Worm (Caenorhabditis elegans): ENCODE data around the gene F31D4.8.

F31D4.8 gene

ce11 chrV:20831867-20832266, 36.4 kb downstream of the F31D4.8 start:
- TF ChIP-seq unc-55 (GFP tag; optimal IDR thresholded peaks at IDR 0.05) (no peak), ceh-45 (GFP tag; IDR thresholded peaks at IDR 0.05) (no peak), mec-3 (tag; optimal IDR thresholded peaks at IDR 0.05; ENCODE audit: borderline replicate concordance) (no peak), elt-2 (tag; optimal IDR thresholded peaks at IDR 0.05) (peak; percentile 18), rnt-1 (tag; optimal IDR thresholded peaks at IDR 0.05) (no peak), npax-4 (tag; optimal IDR thresholded peaks at IDR 0.05) (no peak), ceh-48 (tag; optimal IDR thresholded peaks at IDR 0.05) (no peak)

- TF ChIP-seq unc-42 (tag; optimal IDR thresholded peaks at IDR 0.05), result no peak
- TF ChIP-seq fkh-10 (GFP tag; optimal IDR thresholded peaks at IDR 0.05), result no peak
- TF ChIP-seq che-1 (tag; optimal IDR thresholded peaks at IDR 0.05), result no peak
- TF ChIP-seq ceh-6 (GFP tag; optimal IDR thresholded peaks at IDR 0.05), result no peak
- no peak for TF ChIP-seq lin-11 (tag; optimal IDR thresholded peaks at IDR 0.05)
- TF ChIP-seq hlh-30 (tag; optimal IDR thresholded peaks at IDR 0.05; ENCODE audit: insufficient read depth), result no peak
- TF ChIP-seq ahr-1 (tag; optimal IDR thresholded peaks at IDR 0.05), result no peak
- TF ChIP-seq hlh-6 (tag; optimal IDR thresholded peaks at IDR 0.05), result no peak
- TF ChIP-seq fax-1 (tag; optimal IDR thresholded peaks at IDR 0.05), result no peak
- no peak for TF ChIP-seq ceh-9 (tag; optimal IDR thresholded peaks at IDR 0.05)
Observed at ce11 chrV:20830409-20830808, 37.8 kb downstream of the F31D4.8 start.

ce11 chrV:20829511-20829910, 38.7 kb downstream of the F31D4.8 start, which contains the start of gene num-1:
num-1 (plus strand) TSS chrV:20829811.
- TF ChIP-seq ceh-34 (tag; optimal IDR thresholded peaks at IDR 0.05), result no peak
- TF ChIP-seq pha-2 (tag; optimal IDR thresholded peaks at IDR 0.05), result no peak
- no peak for TF ChIP-seq mec-3 (tag; optimal IDR thresholded peaks at IDR 0.05; ENCODE audit: borderline replicate concordance)
- TF ChIP-seq hlh-8 (tag; optimal IDR thresholded peaks at IDR 0.05), result no peak
- TF ChIP-seq hlh-15 (tag; optimal IDR thresholded peaks at IDR 0.05), result no peak
- no peak for TF ChIP-seq Y22D7AL.16 (tag; optimal IDR thresholded peaks at IDR 0.05)
- no peak for TF ChIP-seq npax-4 (tag; optimal IDR thresholded peaks at IDR 0.05)
- TF ChIP-seq ceh-18 (tag; optimal IDR thresholded peaks at IDR 0.05), result no peak
- TF ChIP-seq ceh-14 (tag; optimal IDR thresholded peaks at IDR 0.05), result no peak
- no peak for TF ChIP-seq ahr-1 (tag; optimal IDR thresholded peaks at IDR 0.05)
- TF ChIP-seq che-1 (tag; optimal IDR thresholded peaks at IDR 0.05), result no peak
- no peak for TF ChIP-seq pha-4 (tag; optimal IDR thresholded peaks at IDR 0.05)
- TF ChIP-seq fax-1 (tag; optimal IDR thresholded peaks at IDR 0.05), result no peak

ce11 chrV:20828820-20829219, 39.4 kb downstream of the F31D4.8 start, which contains the start of gene sbt-1:
sbt-1 (minus strand) TSS chrV:20828881.
- TF ChIP-seq sdc-2 (tag; optimal IDR thresholded peaks at IDR 0.05) (no peak), ceh-31 (tag; optimal IDR thresholded peaks at IDR 0.05) (peak; percentile 69), hlh-30 (tag; optimal IDR thresholded peaks at IDR 0.05; ENCODE audit: insufficient read depth) (peak; percentile 63), zip-5 (tag; optimal IDR thresholded peaks at IDR 0.05) (no peak), unc-42 (tag; optimal IDR thresholded peaks at IDR 0.05) (peak; percentile 56), nfya-1 (tag; optimal IDR thresholded peaks at IDR 0.05) (peak; percentile 68), unc-55 (GFP tag; optimal IDR thresholded peaks at IDR 0.05) (peak; percentile 68), ceh-18 (tag; optimal IDR thresholded peaks at IDR 0.05) (peak; percentile 7), ceh-48 (tag; optimal IDR thresholded peaks at IDR 0.05) (peak; percentile 96), tbx-2 (tag; optimal IDR thresholded peaks at IDR 0.05) (peak; percentile 30), unc-3 (GFP tag; conservative IDR thresholded peaks at IDR 0.05) (no peak), unc-3 (tag; optimal IDR thresholded peaks at IDR 0.05) (no peak)

ce11 chrV:20826618-20827017, 41.6 kb downstream of the F31D4.8 start:
- TF ChIP-seq ceh-9 (tag; optimal IDR thresholded peaks at IDR 0.05) (no peak), fkh-6 (tag; optimal IDR thresholded peaks at IDR 0.05) (no peak), nfya-1 (tag; optimal IDR thresholded peaks at IDR 0.05) (no peak), F13H6.1 (tag; optimal IDR thresholded peaks at IDR 0.05) (no peak), ceh-6 (GFP tag; optimal IDR thresholded peaks at IDR 0.05) (no peak), ceh-22 (tag; optimal IDR thresholded peaks at IDR 0.05) (no peak), dve-1 (tag; optimal IDR thresholded peaks at IDR 0.05) (no peak), Y22D7AL.16 (tag; optimal IDR thresholded peaks at IDR 0.05) (no peak), lim-6 (tag; optimal IDR thresholded peaks at IDR 0.05) (no peak), ama-1 (optimal IDR thresholded peaks at IDR 0.05) (no peak), C38D4.7 (GFP tag; optimal IDR thresholded peaks at IDR 0.05) (no peak), pax-1 (tag; optimal IDR thresholded peaks at IDR 0.05) (no peak), ceh-48 (tag; optimal IDR thresholded peaks at IDR 0.05) (no peak), hlh-30 (tag; optimal IDR thresholded peaks at IDR 0.05; ENCODE audit: insufficient read depth) (no peak), ceh-18 (tag; optimal IDR thresholded peaks at IDR 0.05) (no peak)

Data from whole organism, late embryonic.